Worm (Caenorhabditis elegans) whole organism, L1 larva: ENCODE data around the gene nas-22.
"Not testable (repeated sequence)": the region's sequence is repeated elsewhere in the genome, so short reads cannot be mapped to it uniquely, and the experiment has no call there.

Experiments used
- C16A3.4 ChIP-seq: fragments of 150-350 bp; optimal IDR thresholded peaks from 2 replicates; lab custom pipeline; 2014; ENCODE audit warnings: missing biosample characterization, missing genetic modification characterization
- F16B12.6 ChIP-seq: fragments of 150-350 bp; optimal IDR thresholded peaks from 2 replicates; lab custom pipeline; 2014; ENCODE audit warnings: missing biosample characterization, missing genetic modification characterization
- ama-1 ChIP-seq: fragments of 150-350 bp; optimal IDR thresholded peaks from 2 replicates; lab custom pipeline; 2014
- blmp-1 ChIP-seq: fragments of 150-350 bp; optimal IDR thresholded peaks from 2 replicates; lab custom pipeline; 2014; ENCODE audit warnings: missing biosample characterization, missing genetic modification characterization
- ceh-63 ChIP-seq: fragments of 200-800 bp; sonication (Bioruptor generic); optimal IDR thresholded peaks from 2 replicates; lab custom pipeline; 2018; ENCODE audit warnings: mild to moderate bottlenecking, missing genetic modification characterization, missing compliant biosample characterization
- ceh-82 ChIP-seq, 3 experiments: fragments of 150-350 bp in 1 of 3; sonication (generic microtip) in 2 of 3; optimal IDR thresholded peaks; 2 replicates each; lab custom pipeline; 2014 to 2017; ENCODE audit warnings: missing biosample characterization in 3 of 3, missing genetic modification characterization in 3 of 3
- efl-1 ChIP-seq, 4 experiments: fragments of 150-350 bp; optimal IDR thresholded peaks in 3 of 4; peaks in 1 of 4; 1 replicate in 1 of 4; 2 replicates in 3 of 4; lab custom pipeline; 2014; ENCODE audit warnings: missing biosample characterization in 2 of 4, missing genetic modification characterization in 2 of 4, missing genetic modification reagents in 2 of 4
- egl-13 ChIP-seq: sonication (generic microtip); optimal IDR thresholded peaks from 2 replicates; lab custom pipeline; 2016; ENCODE audit warnings: missing genotype, missing genetic modification reagents, missing genetic modification characterization, missing compliant biosample characterization
- egl-27 ChIP-seq, 2 experiments: fragments of 150-350 bp in 1 of 2; sonication (generic microtip); optimal IDR thresholded peaks; 3 replicates each; lab custom pipeline; 2017 to 2018; ENCODE audit warnings: missing biosample characterization in 2 of 2, missing genetic modification characterization in 2 of 2, missing genetic modification reagents in 2 of 2
- elt-2 ChIP-seq: sonication (generic microtip); optimal IDR thresholded peaks from 2 replicates; lab custom pipeline; 2016; ENCODE audit warnings: missing genetic modification characterization, mild to moderate bottlenecking, inconsistent platforms, missing compliant biosample characterization, missing genetic modification reagents
- fkh-8 ChIP-seq: sonication (generic microtip); optimal IDR thresholded peaks from 2 replicates; lab custom pipeline; 2016; ENCODE audit warnings: mild to moderate bottlenecking, missing genetic modification characterization, missing compliant biosample characterization
- hlh-17 ChIP-seq: fragments of 200-800 bp; sonication (Bioruptor generic); optimal IDR thresholded peaks from 2 replicates; lab custom pipeline; 2018; ENCODE audit warnings: missing genetic modification characterization, mild to moderate bottlenecking, missing compliant biosample characterization, moderate library complexity, borderline replicate concordance
- hlh-4 ChIP-seq: sonication (generic microtip); optimal IDR thresholded peaks from 2 replicates; lab custom pipeline; 2016; ENCODE audit warnings: mild to moderate bottlenecking, missing genetic modification characterization, missing compliant biosample characterization
- irx-1 ChIP-seq: sonication (generic microtip); optimal IDR thresholded peaks from 2 replicates; lab custom pipeline; 2016; ENCODE audit warnings: missing genetic modification characterization, missing compliant biosample characterization
- jun-1 ChIP-seq: fragments of 150-350 bp; optimal IDR thresholded peaks from 2 replicates; lab custom pipeline; 2014; ENCODE audit warnings: missing biosample characterization, missing genetic modification reagents, missing genetic modification characterization
- lin-15B ChIP-seq: fragments of 150-350 bp; sonication (generic microtip); optimal IDR thresholded peaks from 3 replicates; lab custom pipeline; 2014; ENCODE audit warnings: missing biosample characterization, missing genetic modification characterization
- lin-39 ChIP-seq: fragments of 150-350 bp; optimal IDR thresholded peaks from 2 replicates; lab custom pipeline; 2014; ENCODE audit warnings: missing biosample characterization, missing genetic modification reagents, missing genetic modification characterization
- lir-3 ChIP-seq: sonication (generic microtip); optimal IDR thresholded peaks from 2 replicates; lab custom pipeline; 2016; ENCODE audit warnings: mild to moderate bottlenecking, missing genetic modification characterization, moderate library complexity, missing compliant biosample characterization; ENCODE audit not compliant: poor library complexity
- mep-1 ChIP-seq: fragments of 150-350 bp; optimal IDR thresholded peaks from 2 replicates; lab custom pipeline; 2014; ENCODE audit warnings: missing biosample characterization, missing genetic modification characterization
- nhr-11 ChIP-seq: fragments of 150-350 bp; optimal IDR thresholded peaks from 2 replicates; lab custom pipeline; 2014; ENCODE audit warnings: missing biosample characterization, missing genetic modification characterization
- nhr-19 ChIP-seq: fragments of 200-800 bp; sonication (Bioruptor generic); conservative IDR thresholded peaks from 2 replicates; pipeline ENCODE4 v1.3.6; 2022; ENCODE audit warnings: missing genetic modification characterization, missing compliant biosample characterization
- nhr-237 ChIP-seq: fragments of 150-350 bp; optimal IDR thresholded peaks from 2 replicates; lab custom pipeline; 2014; ENCODE audit warnings: missing biosample characterization, missing genetic modification characterization
- nhr-28 ChIP-seq: fragments of 150-350 bp; optimal IDR thresholded peaks from 2 replicates; lab custom pipeline; 2014; ENCODE audit warnings: missing biosample characterization, missing genetic modification characterization
- nhr-77 ChIP-seq: fragments of 150-350 bp; optimal IDR thresholded peaks from 2 replicates; lab custom pipeline; 2014; ENCODE audit warnings: missing biosample characterization, missing genetic modification characterization
- nhr-84 ChIP-seq: sonication (generic microtip); optimal IDR thresholded peaks from 2 replicates; lab custom pipeline; 2017; ENCODE audit warnings: missing biosample characterization, missing genetic modification characterization
- nhr-90 ChIP-seq: sonication (generic microtip); optimal IDR thresholded peaks from 2 replicates; lab custom pipeline; 2016; ENCODE audit warnings: mild to moderate bottlenecking, missing genetic modification characterization, missing compliant biosample characterization; ENCODE audit not compliant: poor library complexity
- pag-3 ChIP-seq: sonication (generic microtip); optimal IDR thresholded peaks from 2 replicates; lab custom pipeline; 2017; ENCODE audit warnings: missing genetic modification characterization, mild to moderate bottlenecking, missing compliant biosample characterization, antibody characterized with exemption, borderline replicate concordance; ENCODE audit not compliant: insufficient read depth
- sox-4 ChIP-seq: sonication (generic microtip); optimal IDR thresholded peaks from 2 replicates; lab custom pipeline; 2016; ENCODE audit warnings: missing genetic modification characterization, missing compliant biosample characterization
- sup-37 ChIP-seq: fragments of 200-800 bp; sonication (Bioruptor generic); optimal IDR thresholded peaks from 2 replicates; lab custom pipeline; 2018; ENCODE audit warnings: mild to moderate bottlenecking, missing genetic modification characterization, missing compliant biosample characterization
- swsn-7 ChIP-seq: sonication (generic microtip); optimal IDR thresholded peaks from 2 replicates; lab custom pipeline; 2016; ENCODE audit warnings: missing genetic modification characterization, missing compliant biosample characterization
- tlp-1 ChIP-seq: fragments of 150-350 bp; optimal IDR thresholded peaks from 2 replicates; lab custom pipeline; 2014; ENCODE audit warnings: missing biosample characterization, missing genetic modification characterization
- unc-130 ChIP-seq: fragments of 150-350 bp; optimal IDR thresholded peaks from 2 replicates; lab custom pipeline; 2017; ENCODE audit warnings: missing biosample characterization, missing genetic modification characterization, inconsistent platforms
- unc-98 ChIP-seq: fragments of 200-800 bp; sonication (Bioruptor generic); IDR thresholded peaks from 2 replicates; pipeline ENCODE4 v1.3.6; 2022; ENCODE audit warnings: missing genetic modification characterization, missing compliant biosample characterization
- zip-4 ChIP-seq: fragments of 200-800 bp; sonication (Bioruptor generic); optimal IDR thresholded peaks from 2 replicates; lab custom pipeline; 2018; ENCODE audit warnings: mild to moderate bottlenecking, missing genetic modification characterization, moderate library complexity, missing compliant biosample characterization
- ztf-11 ChIP-seq, 2 experiments: sonication (generic microtip); optimal IDR thresholded peaks; 2 replicates each; lab custom pipeline; 2016 to 2017; ENCODE audit warnings: missing genetic modification characterization in 2 of 2, missing biosample characterization in 1 of 2, missing compliant biosample characterization in 1 of 2

nas-22 gene

DNA sequence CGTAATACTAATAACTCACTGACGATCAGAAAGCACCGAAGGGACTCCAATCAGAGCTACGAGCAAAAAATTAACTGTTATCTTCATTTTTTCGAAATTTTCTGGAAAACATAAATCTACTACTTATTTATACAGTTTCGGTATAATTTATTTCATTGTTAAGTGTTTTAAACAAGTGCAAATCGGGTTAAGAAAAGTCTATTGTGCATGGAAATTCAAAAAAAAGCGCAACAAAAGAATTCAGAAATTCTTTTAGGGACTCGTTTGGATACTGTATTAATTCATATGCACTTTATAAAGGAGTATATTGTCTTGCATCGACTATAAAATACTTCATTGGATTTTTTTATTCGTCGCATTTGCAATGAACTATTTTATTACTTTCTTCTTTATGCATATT lies 2.3 kb upstream of the nas-22 start, which contains the start of the genes nas-20 and nas-21:
Gene nas-20 (minus strand): TSS at position 101 of the 400 bp plus-strand sequence.
Gene nas-21 (plus strand): TSS at position 356 of the 400 bp plus-strand sequence.
- TF ChIP-seq egl-27 (tag; optimal IDR thresholded peaks at IDR 0.05; lab: Kevin White, UChicago) (no peak), lir-3 (tag; lab: Kevin White, UChicago) (no peak), ceh-82 (tag; optimal IDR thresholded peaks at IDR 0.05; lab: Kevin White, UChicago) (no peak), sup-37 (GFP tag; lab: Kevin White, UChicago) (no peak), blmp-1 (no peak), hlh-4 (tag; lab: Kevin White, UChicago) (no peak), efl-1 (optimal IDR thresholded peaks at IDR 0.05; lab: Kevin White, UChicago) (no peak), efl-1 (GFP tag; optimal IDR thresholded peaks at IDR 0.05 in 1 of 2; lab: Kevin White, UChicago) (no peak), nhr-77 (tag; lab: Kevin White, UChicago) (no peak), pag-3 (tag; lab: Kevin White, UChicago) (no peak), nhr-237 (tag; lab: Kevin White, UChicago) (no peak), lin-15B (tag; lab: Kevin White, UChicago) (no peak), lin-39 (tag; lab: Kevin White, UChicago) (no peak), C16A3.4 (no peak)

DNA sequence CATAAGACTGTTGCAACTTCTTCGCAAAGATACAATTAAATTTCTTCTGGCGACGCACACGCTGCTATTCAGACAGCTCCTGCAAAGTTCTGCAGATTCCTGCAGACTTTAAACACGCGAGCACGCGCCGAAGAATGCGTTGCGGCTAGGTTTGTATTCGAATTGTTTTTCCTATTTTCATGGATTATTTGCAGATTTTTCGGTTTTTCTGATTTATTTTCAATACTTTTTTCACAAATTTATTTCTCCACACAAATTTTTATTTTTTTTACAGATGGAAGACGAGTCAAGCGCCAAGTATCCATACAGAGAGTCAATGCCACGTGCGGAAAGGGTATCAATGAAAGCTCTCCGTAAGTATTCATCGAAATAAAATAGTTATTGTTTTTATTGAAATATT lies 1.1 kb downstream of the nas-22 start, which contains the start of gene T11F9.7:
Gene T11F9.7 (plus strand): TSS at position 301 of the 400 bp plus-strand sequence.
- TF ChIP-seq tlp-1 (tag; lab: Kevin White, UChicago); elt-2; unc-130: not testable (repeated sequence)

DNA sequence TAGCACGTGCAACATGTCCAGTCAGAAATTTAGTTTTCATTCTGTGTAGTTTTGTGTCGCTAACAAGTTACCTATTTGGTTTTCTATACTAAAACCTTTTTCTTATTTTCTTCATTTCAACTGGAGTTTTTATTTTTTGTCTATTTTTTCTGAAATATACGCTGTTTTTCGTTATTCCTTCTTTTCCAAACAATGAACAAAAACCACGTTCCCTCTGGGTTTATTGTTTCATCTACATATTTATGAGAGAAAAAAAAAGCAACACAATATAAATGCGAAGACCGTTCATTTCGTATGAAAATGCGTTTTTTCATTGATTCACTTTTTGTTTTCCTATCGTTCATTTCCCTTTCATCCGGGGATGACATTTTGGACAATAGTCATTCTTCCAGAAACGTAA lies 4.9 kb downstream of the nas-22 start, which contains the start of gene T11F9.22:
Gene T11F9.22 (plus strand): TSS at position 301 of the 400 bp plus-strand sequence.
- TF ChIP-seq efl-1 (optimal IDR thresholded peaks at IDR 0.05; lab: Kevin White, UChicago), result no peak
- peak in 1 of 2 experiments; percentile 64 for TF ChIP-seq efl-1 (GFP tag; optimal IDR thresholded peaks at IDR 0.05 in 1 of 2; lab: Kevin White, UChicago)
- no peak for TF ChIP-seq hlh-17 (GFP tag; lab: Kevin White, UChicago)
- TF ChIP-seq mep-1 (tag; lab: Kevin White, UChicago), result no peak
- TF ChIP-seq sup-37 (GFP tag; lab: Kevin White, UChicago), result no peak

DNA sequence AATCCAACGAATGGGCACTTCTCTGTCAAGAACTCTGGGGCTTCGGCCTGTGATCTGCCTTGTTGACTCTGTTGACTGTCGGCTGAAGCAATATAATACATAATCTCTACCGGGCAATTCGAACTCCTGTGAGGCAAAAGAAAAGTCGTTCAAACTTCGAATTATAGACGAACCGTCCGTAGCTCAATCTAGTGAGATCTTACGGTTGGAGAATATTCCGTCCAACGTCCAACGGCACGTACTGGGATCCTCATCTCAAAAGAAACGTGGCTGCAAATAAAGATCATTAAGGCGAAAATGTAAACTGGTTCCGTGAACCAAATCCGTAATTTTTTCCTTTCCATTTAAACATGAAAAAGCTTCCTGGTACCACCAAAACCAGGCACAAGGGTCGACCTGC lies 6.2 kb downstream of the nas-22 start, which contains the start of gene T11F9.14:
Gene T11F9.14 (minus strand): TSS at position 101 of the 400 bp plus-strand sequence.
- not testable (repeated sequence) for TF ChIP-seq unc-98 (GFP tag; lab: Robert Waterston, UW); ama-1 (lab: Kevin White, UChicago); ceh-63 (GFP tag; lab: Kevin White, UChicago)

DNA sequence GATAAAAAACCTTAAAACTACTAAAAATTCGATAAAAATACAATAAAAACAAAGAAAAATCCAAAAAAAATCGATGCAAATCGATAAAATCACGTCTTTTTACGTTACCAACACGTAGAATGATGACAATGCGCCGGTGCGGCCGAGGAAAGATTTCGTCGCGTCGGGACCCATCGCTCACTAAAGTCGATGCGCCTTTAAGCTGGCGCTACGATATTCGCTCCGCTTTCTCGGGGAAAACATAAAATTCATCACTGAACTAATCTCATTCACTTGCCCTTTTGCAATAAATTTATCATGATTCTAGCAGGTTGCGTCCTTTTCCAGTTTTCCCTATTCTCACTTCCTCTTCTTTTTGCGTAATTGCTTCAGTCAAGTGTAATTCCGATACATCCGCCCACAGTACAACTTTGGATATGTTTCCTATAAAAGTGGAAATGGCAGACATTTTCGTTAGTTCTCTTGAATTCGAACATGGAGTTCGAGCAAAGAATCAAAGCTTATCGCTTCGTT lies 9.1 kb downstream of the nas-22 start, which contains the start of gene col-157:
Gene col-157 (plus strand): TSS at position 463 of the 513 bp plus-strand sequence.
- TF ChIP-seq ztf-11 (tag; optimal IDR thresholded peaks at IDR 0.05; lab: Kevin White, UChicago); nhr-11 (tag; lab: Kevin White, UChicago); C16A3.4: not testable (repeated sequence)

DNA sequence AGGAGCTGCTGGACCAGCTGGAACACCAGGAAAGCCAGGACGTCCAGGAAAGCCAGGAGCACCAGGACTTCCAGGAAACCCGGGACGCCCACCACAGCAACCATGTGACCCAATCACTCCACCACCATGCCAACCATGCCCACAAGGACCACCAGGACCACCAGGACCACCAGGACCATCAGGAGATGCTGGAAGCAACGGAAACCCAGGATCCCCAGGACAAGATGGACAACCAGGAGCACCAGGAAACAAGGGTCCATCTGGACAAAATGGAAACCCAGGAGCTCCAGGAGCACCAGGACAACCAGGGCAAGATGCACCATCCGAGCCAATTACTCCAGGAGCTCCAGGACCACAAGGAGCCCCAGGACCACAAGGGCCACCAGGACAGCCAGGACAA lies 9.9 kb downstream of the nas-22 start:
- TF ChIP-seq nhr-90, result no peak
- no peak for TF ChIP-seq egl-13 (tag; lab: Kevin White, UChicago)
- TF ChIP-seq mep-1 (tag; lab: Kevin White, UChicago), result no peak
- no peak for TF ChIP-seq jun-1 (tag; lab: Kevin White, UChicago)
- no peak for TF ChIP-seq F16B12.6 (tag; lab: Kevin White, UChicago)
- TF ChIP-seq fkh-8, result no peak
- TF ChIP-seq irx-1 (tag; lab: Kevin White, UChicago), result no peak
- TF ChIP-seq nhr-28 (tag; lab: Kevin White, UChicago), result no peak
- no peak for TF ChIP-seq nhr-19 (GFP tag; lab: Robert Waterston, UW)
- no peak for TF ChIP-seq zip-4
- TF ChIP-seq swsn-7 (tag; lab: Kevin White, UChicago), result no peak
- TF ChIP-seq nhr-84 (tag; lab: Kevin White, UChicago), result no peak
- no peak for TF ChIP-seq sox-4 (tag; lab: Kevin White, UChicago)
